Worm (Caenorhabditis elegans): Measurements from ENCODE around the gene gpa-1.

DNA sequence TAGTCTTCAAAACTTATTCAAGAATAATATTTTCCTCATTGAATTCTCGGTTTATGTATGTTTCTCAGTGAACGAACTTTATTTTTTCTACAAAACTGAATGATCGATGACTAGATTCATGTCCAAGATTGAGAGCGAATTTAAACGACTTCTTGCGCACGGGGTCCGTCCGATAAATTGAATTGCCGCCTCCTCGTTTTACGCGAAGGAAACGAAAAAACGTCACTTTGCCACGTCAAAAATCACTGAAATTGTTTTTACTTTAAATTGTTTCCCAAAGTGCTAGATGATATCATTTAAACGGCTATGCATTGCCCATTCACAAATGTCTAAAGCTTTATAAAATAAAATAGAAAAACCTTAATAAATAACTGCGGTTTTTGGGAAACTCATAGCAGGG, 9.7 kb downstream of the gpa-1 start:
- TF ChIP-seq ztf-22 (GFP tag; optimal IDR thresholded peaks at IDR 0.05): no peak
- no peak for TF ChIP-seq nfya-1 (tag; optimal IDR thresholded peaks at IDR 0.05; ENCODE audit: borderline replicate concordance, insufficient read depth)
- TF ChIP-seq hmg-1.2 (GFP tag; IDR thresholded peaks at IDR 0.05): no peak
- no peak for TF ChIP-seq ama-1 (optimal IDR thresholded peaks at IDR 0.05)
- no peak for TF ChIP-seq ama-1 (GFP tag; optimal IDR thresholded peaks at IDR 0.05)
- TF ChIP-seq Y67H2A.10 (GFP tag; conservative IDR thresholded peaks at IDR 0.05): no peak
- no peak for TF ChIP-seq pha-4 (tag; optimal IDR thresholded peaks at IDR 0.05)
- TF ChIP-seq rcor-1 (GFP tag; IDR thresholded peaks at IDR 0.05): no peak
- no peak for TF ChIP-seq dpl-1 (GFP tag; optimal IDR thresholded peaks at IDR 0.05)
- no peak for TF ChIP-seq ekl-4 (GFP tag; IDR thresholded peaks at IDR 0.05)
- no peak for TF ChIP-seq lin-40 (tag; optimal IDR thresholded peaks at IDR 0.05)
- TF ChIP-seq egl-44 (GFP tag; IDR thresholded peaks at IDR 0.05): no peak
- TF ChIP-seq ceh-27 (GFP tag; optimal IDR thresholded peaks at IDR 0.05): no peak
- no peak for TF ChIP-seq ceh-79 (tag; optimal IDR thresholded peaks at IDR 0.05)
